Worm (Caenorhabditis elegans) whole organism, L1 larva: ENCODE data around the gene dcar-1.

Source experiments
- alr-1 ChIP-seq: fragments of 200-800 bp; sonication (Bioruptor generic); optimal IDR thresholded peaks from 2 replicates; lab custom pipeline; 2018; ENCODE audit warnings: borderline replicate concordance, mild to moderate bottlenecking, missing genetic modification characterization, missing compliant biosample characterization
- hpl-2 ChIP-seq: fragments of 150-350 bp; optimal IDR thresholded peaks from 2 replicates; lab custom pipeline; 2014; ENCODE audit warnings: missing biosample characterization, missing genetic modification reagents, missing genetic modification characterization
- lin-14 ChIP-seq: fragments of 200-800 bp; sonication (Bioruptor generic); optimal IDR thresholded peaks from 2 replicates; lab custom pipeline; 2018; ENCODE audit warnings: mild to moderate bottlenecking, missing genetic modification characterization, moderate library complexity, missing compliant biosample characterization
- nhr-11 ChIP-seq: fragments of 150-350 bp; optimal IDR thresholded peaks from 2 replicates; lab custom pipeline; 2014; ENCODE audit warnings: missing biosample characterization, missing genetic modification characterization
- nhr-12 ChIP-seq: sonication (generic microtip); optimal IDR thresholded peaks from 2 replicates; lab custom pipeline; 2017; ENCODE audit warnings: missing biosample characterization, missing genetic modification characterization
- skn-1 ChIP-seq: fragments of 150-350 bp; optimal IDR thresholded peaks from 2 replicates; lab custom pipeline; 2014; ENCODE audit warnings: missing biosample characterization, missing genetic modification characterization

ce11 chrV:17962500-17962899 lies 52.4 kb downstream of the dcar-1 start:
- no peak for TF ChIP-seq alr-1 (tag; lab: Kevin White, UChicago)
- TF ChIP-seq lin-14 (GFP tag; lab: Kevin White, UChicago): no peak
- no peak for TF ChIP-seq hpl-2 (GFP tag; lab: Kevin White, UChicago)
- TF ChIP-seq nhr-12 (tag; lab: Kevin White, UChicago): no peak
- no peak for TF ChIP-seq skn-1 (tag; lab: Kevin White, UChicago)
- no peak for TF ChIP-seq nhr-11 (tag; lab: Kevin White, UChicago)
